Fruit fly (Drosophila melanogaster) whole organism: Measurements from ENCODE around the gene CG5556.

Experiments used
- CG8478 ChIP-seq: fragments of >200 bp; optimal IDR thresholded peaks from 2 replicates; lab custom pipeline; 2018; ENCODE audit warnings: inconsistent platforms
- EcR ChIP-seq, 2 experiments: fragments of >200 bp; optimal IDR thresholded peaks; 2 replicates each; lab custom pipeline; 2017; ENCODE audit warnings: missing biosample characterization in 2 of 2, missing genetic modification characterization in 2 of 2, missing genetic modification reagents in 2 of 2
- pan ChIP-seq: fragments of >200 bp; optimal IDR thresholded peaks from 2 replicates; lab custom pipeline; 2017
- psq ChIP-seq: fragments of >200 bp; optimal IDR thresholded peaks from 2 replicates; lab custom pipeline; 2017
- usp ChIP-seq: fragments of >200 bp; optimal IDR thresholded peaks from 2 replicates; lab custom pipeline; 2017; ENCODE audit warnings: missing biosample characterization, missing genetic modification characterization, mixed read lengths

DNA sequence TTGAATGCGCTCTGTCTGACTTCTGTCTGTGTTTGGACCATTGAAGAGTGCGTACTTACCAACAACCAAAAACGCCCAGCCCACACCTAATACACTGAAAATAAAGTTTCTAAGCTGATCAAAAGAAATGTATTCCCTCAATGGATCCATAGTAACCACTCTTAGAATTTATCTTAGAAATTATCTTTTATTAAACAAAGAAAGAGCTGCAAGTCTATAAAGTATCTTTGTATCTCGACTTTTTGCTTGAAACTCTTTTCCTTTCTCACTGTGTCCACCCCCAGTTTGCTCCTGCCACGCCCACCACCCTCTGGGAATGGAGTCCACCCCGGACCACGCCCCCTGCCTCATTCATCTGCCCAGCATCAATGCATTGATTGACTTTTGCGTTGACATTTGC is 25.0 kb upstream of the CG5556 start:
- TF ChIP-seq EcR (GFP tag; optimal IDR thresholded peaks at IDR 0.05; lab: Kevin White, UChicago) (no peak), psq (no peak), usp (GFP tag; lab: Kevin White, UChicago) (no peak), pan (no peak), CG8478 (lab: Kevin White, UChicago) (no peak)
